Worm (Caenorhabditis elegans): Measurements from ENCODE around the gene Y38C1BA.4.

DNA sequence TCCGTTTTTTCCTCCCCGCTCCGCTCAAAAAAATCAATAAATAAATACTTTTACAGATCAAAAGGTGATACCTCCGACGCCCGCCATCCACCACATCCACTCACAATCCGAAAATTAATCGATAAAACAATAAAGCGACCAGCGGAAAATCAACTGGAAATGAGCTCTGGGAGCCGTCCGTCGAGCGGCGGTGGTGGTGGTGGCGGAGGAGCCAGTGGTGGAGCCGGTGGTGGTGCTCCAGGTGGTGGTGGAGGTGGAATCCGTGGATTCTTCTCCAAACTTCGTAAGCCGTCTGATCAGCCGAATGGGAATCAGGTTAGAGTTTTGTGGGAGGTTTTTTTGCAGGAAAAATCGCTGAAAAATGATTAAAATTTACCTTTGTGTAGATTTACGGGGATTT, 26.3 kb downstream of the Y38C1BA.4 start, which contains the start of gene egl-4:
- TF ChIP-seq nhr-11 (tag; optimal IDR thresholded peaks at IDR 0.05): no peak
- no peak for TF ChIP-seq elt-1 (tag; optimal IDR thresholded peaks at IDR 0.05)
- no peak for TF ChIP-seq ztf-11 (tag; optimal IDR thresholded peaks at IDR 0.05)
- TF ChIP-seq mdl-1 (tag; optimal IDR thresholded peaks at IDR 0.05): no peak
- TF ChIP-seq mab-5 (tag; optimal IDR thresholded peaks at IDR 0.05): no peak
- TF ChIP-seq ama-1 (optimal IDR thresholded peaks at IDR 0.05): no peak
- no peak for TF ChIP-seq skn-1 (tag; optimal IDR thresholded peaks at IDR 0.05)

All from whole organism, L2 larva.